Worm (Caenorhabditis elegans): ENCODE results near the gene nep-2.
A peak's percentile ranks its signal among the peaks of the same experiment; 100 is the strongest.

nep-2 gene

DNA sequence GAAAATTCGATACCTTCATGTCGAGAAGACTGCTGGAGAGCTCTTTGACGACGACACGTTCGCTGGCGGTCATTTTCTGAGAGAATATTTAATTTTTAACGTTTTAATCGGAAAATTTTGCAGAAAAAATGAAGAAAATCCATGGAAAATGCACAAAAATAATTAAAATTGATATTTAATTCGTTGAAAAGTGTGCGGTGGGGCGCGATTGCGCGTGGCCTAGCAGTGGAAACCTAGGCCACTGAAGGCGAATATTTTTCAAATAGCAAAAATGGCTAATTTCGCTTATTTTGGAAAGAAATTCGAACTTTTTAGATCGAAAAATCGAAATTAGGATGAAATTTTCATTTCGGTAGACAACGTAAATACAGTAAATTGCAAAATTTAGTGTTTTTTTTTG lies 27.0 kb upstream of the nep-2 start, which contains the start of gene F29A7.6:
Gene F29A7.6, minus strand, starts transcription at position 76 of the 400 bp plus-strand sequence.
- peak; percentile 79 for TF ChIP-seq lin-15B (tag; optimal IDR thresholded peaks at IDR 0.05)
- TF ChIP-seq aly-2 (tag; optimal IDR thresholded peaks at IDR 0.05), result no peak
- no peak for TF ChIP-seq ceh-9 (tag; optimal IDR thresholded peaks at IDR 0.05)
- TF ChIP-seq daf-12 (tag; optimal IDR thresholded peaks at IDR 0.05), result no peak
- TF ChIP-seq egl-5 (tag; optimal IDR thresholded peaks at IDR 0.05), result no peak
- no peak for TF ChIP-seq nhr-28 (tag; optimal IDR thresholded peaks at IDR 0.05)
- no peak for TF ChIP-seq nhr-25 (tag; optimal IDR thresholded peaks at IDR 0.05)
- TF ChIP-seq ceh-82 (tag; optimal IDR thresholded peaks at IDR 0.05), result no peak
- no peak for TF ChIP-seq nhr-77 (tag; optimal IDR thresholded peaks at IDR 0.05)
- TF ChIP-seq tbx-2 (tag; optimal IDR thresholded peaks at IDR 0.05), result no peak
- TF ChIP-seq nhr-23 (tag; optimal IDR thresholded peaks at IDR 0.05), result peak; percentile 30
- no peak for TF ChIP-seq ama-1 (optimal IDR thresholded peaks at IDR 0.05)
- no peak for TF ChIP-seq jun-1 (tag; optimal IDR thresholded peaks at IDR 0.05)
- no peak for TF ChIP-seq sea-2 (GFP tag; optimal IDR thresholded peaks at IDR 0.05)
- TF ChIP-seq mml-1 (tag; optimal IDR thresholded peaks at IDR 0.05), result no peak
- TF ChIP-seq nhr-76 (tag; optimal IDR thresholded peaks at IDR 0.05), result no peak
- peak; percentile 25 for TF ChIP-seq elt-2 (tag; optimal IDR thresholded peaks at IDR 0.05)
- TF ChIP-seq nhr-11 (tag; optimal IDR thresholded peaks at IDR 0.05), result no peak
- TF ChIP-seq fos-1 (tag; optimal IDR thresholded peaks at IDR 0.05), result no peak
- TF ChIP-seq nhr-43 (tag; optimal IDR thresholded peaks at IDR 0.05; ENCODE audit: poor library complexity, severe bottlenecking), result peak; percentile 47
- TF ChIP-seq ceh-28 (tag; optimal IDR thresholded peaks at IDR 0.05), result no peak
- TF ChIP-seq lin-39 (tag; optimal IDR thresholded peaks at IDR 0.05), result peak; percentile 38
- TF ChIP-seq fkh-2 (tag; optimal IDR thresholded peaks at IDR 0.05), result no peak
- TF ChIP-seq nhr-67 (tag; optimal IDR thresholded peaks at IDR 0.05), result no peak
- TF ChIP-seq R02D3.7 (tag; optimal IDR thresholded peaks at IDR 0.05), result peak; percentile 12
- TF ChIP-seq lsy-12 (tag; optimal IDR thresholded peaks at IDR 0.05), result no peak
- TF ChIP-seq pha-4 (tag; optimal IDR thresholded peaks at IDR 0.05), result no peak
- no peak for TF ChIP-seq unc-39 (tag; optimal IDR thresholded peaks at IDR 0.05)
- TF ChIP-seq elt-1 (tag; optimal IDR thresholded peaks at IDR 0.05), result no peak
- peak; percentile 12 for TF ChIP-seq pqm-1 (tag; optimal IDR thresholded peaks at IDR 0.05)
- no peak for TF ChIP-seq eor-1 (tag; optimal IDR thresholded peaks at IDR 0.05)
- TF ChIP-seq snpc-4 (tag; optimal IDR thresholded peaks at IDR 0.05), result peak; percentile 71
- TF ChIP-seq nfya-1 (tag; optimal IDR thresholded peaks at IDR 0.05; ENCODE audit: insufficient read depth), result no peak

DNA sequence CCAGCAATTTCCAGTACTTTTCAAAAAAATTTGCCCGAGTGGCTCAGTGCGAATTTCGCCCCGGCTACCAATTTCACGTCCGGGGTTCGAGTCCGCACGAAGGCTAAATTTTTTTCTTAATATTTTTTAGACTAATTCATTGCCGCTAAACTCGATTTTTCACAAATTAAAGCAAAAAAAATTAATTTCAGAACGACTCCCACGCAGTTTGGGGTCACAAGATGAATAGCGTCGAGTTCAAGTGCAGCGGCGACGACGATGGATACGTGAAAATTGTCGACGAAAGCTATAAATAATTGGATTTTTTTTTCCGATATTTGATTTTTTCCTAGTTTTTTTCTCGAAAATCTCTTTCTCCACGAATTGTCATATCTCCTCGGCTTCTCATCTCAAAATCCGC lies 25.7 kb upstream of the nep-2 start:
- TF ChIP-seq nhr-23 (tag; optimal IDR thresholded peaks at IDR 0.05), result no peak
- peak; percentile 14 for TF ChIP-seq elt-2 (tag; optimal IDR thresholded peaks at IDR 0.05)
- TF ChIP-seq fkh-10 (GFP tag; optimal IDR thresholded peaks at IDR 0.05), result no peak
- no peak for TF ChIP-seq lsy-12 (tag; optimal IDR thresholded peaks at IDR 0.05)
- TF ChIP-seq zag-1 (tag; optimal IDR thresholded peaks at IDR 0.05), result no peak
- TF ChIP-seq nhr-12 (tag; optimal IDR thresholded peaks at IDR 0.05), result no peak
- no peak for TF ChIP-seq nfya-1 (tag; optimal IDR thresholded peaks at IDR 0.05; ENCODE audit: insufficient read depth)

ce11 chrII:2749595-2750048 lies 24.1 kb upstream of the nep-2 start, which contains the start of gene F29A7.4:
TSS of gene F29A7.4 (plus strand) at chrII:2749998.
- TF ChIP-seq pqm-1 (tag; optimal IDR thresholded peaks at IDR 0.05) (peak; percentile 58), elt-2 (tag; optimal IDR thresholded peaks at IDR 0.05) (peak; percentile 64), nhr-28 (tag; optimal IDR thresholded peaks at IDR 0.05) (no peak), nhr-76 (tag; optimal IDR thresholded peaks at IDR 0.05) (no peak), daf-12 (tag; optimal IDR thresholded peaks at IDR 0.05) (no peak)

- TF ChIP-seq unc-39 (tag; optimal IDR thresholded peaks at IDR 0.05), result no peak
- TF ChIP-seq pqm-1 (tag; optimal IDR thresholded peaks at IDR 0.05), result no peak
- peak; percentile 41 for TF ChIP-seq lin-15B (tag; optimal IDR thresholded peaks at IDR 0.05)
- peak; percentile 46 for TF ChIP-seq tbx-2 (tag; optimal IDR thresholded peaks at IDR 0.05)
- TF ChIP-seq ceh-16 (tag; optimal IDR thresholded peaks at IDR 0.05), result no peak
- TF ChIP-seq daf-12 (tag; optimal IDR thresholded peaks at IDR 0.05), result no peak
- TF ChIP-seq sea-2 (GFP tag; optimal IDR thresholded peaks at IDR 0.05), result no peak
- TF ChIP-seq R02D3.7 (tag; optimal IDR thresholded peaks at IDR 0.05), result peak; percentile 13
- no peak for TF ChIP-seq nhr-28 (tag; optimal IDR thresholded peaks at IDR 0.05)
- no peak for TF ChIP-seq ztf-11 (tag; optimal IDR thresholded peaks at IDR 0.05)
- no peak for TF ChIP-seq ztf-4 (tag; optimal IDR thresholded peaks at IDR 0.05)
- TF ChIP-seq snpc-4 (tag; optimal IDR thresholded peaks at IDR 0.05), result peak; percentile 41
- TF ChIP-seq lin-39 (tag; optimal IDR thresholded peaks at IDR 0.05), result peak; percentile 71
- no peak for TF ChIP-seq fos-1 (tag; optimal IDR thresholded peaks at IDR 0.05)
- peak; percentile 26 for TF ChIP-seq ceh-82 (tag; optimal IDR thresholded peaks at IDR 0.05)
- peak; percentile 81 for TF ChIP-seq nfya-1 (tag; optimal IDR thresholded peaks at IDR 0.05; ENCODE audit: insufficient read depth)
- TF ChIP-seq hmg-11 (tag; optimal IDR thresholded peaks at IDR 0.05), result peak; percentile 76
- TF ChIP-seq egl-5 (tag; optimal IDR thresholded peaks at IDR 0.05), result peak; percentile 15
- TF ChIP-seq fkh-10 (GFP tag; optimal IDR thresholded peaks at IDR 0.05), result peak; percentile 31
- no peak for TF ChIP-seq fkh-2 (tag; optimal IDR thresholded peaks at IDR 0.05)
- TF ChIP-seq mml-1 (tag; optimal IDR thresholded peaks at IDR 0.05), result no peak
- no peak for TF ChIP-seq nhr-77 (tag; optimal IDR thresholded peaks at IDR 0.05)
- TF ChIP-seq nhr-11 (tag; optimal IDR thresholded peaks at IDR 0.05), result no peak
- TF ChIP-seq jun-1 (tag; optimal IDR thresholded peaks at IDR 0.05), result no peak
- peak; percentile 10 for TF ChIP-seq skn-1 (tag; optimal IDR thresholded peaks at IDR 0.05)
- peak; percentile 30 for TF ChIP-seq zag-1 (tag; optimal IDR thresholded peaks at IDR 0.05)
- TF ChIP-seq nhr-12 (tag; optimal IDR thresholded peaks at IDR 0.05), result no peak
- peak; percentile 79 for TF ChIP-seq unc-62 (GFP tag; optimal IDR thresholded peaks at IDR 0.05)
- no peak for TF ChIP-seq ZK546.5 (tag; optimal IDR thresholded peaks at IDR 0.05)
- TF ChIP-seq aly-2 (tag; optimal IDR thresholded peaks at IDR 0.05), result no peak
Observed at ce11 chrII:2747956-2748621, 22.5 kb upstream of the nep-2 start.
